Worm (Caenorhabditis elegans) whole organism, L4 larva: ENCODE measurements around the gene ubxn-5.
A peak's percentile ranks its signal among the peaks of the same experiment; 100 is the strongest.

ENCODE experiments used
- nhr-237 ChIP-seq: sonication (generic microtip); optimal IDR thresholded peaks from 2 replicates; lab custom pipeline; 2017; ENCODE audit warnings: missing biosample characterization, missing genetic modification characterization
- nhr-25 ChIP-seq: sonication (generic microtip); optimal IDR thresholded peaks from 2 replicates; lab custom pipeline; 2017; ENCODE audit warnings: missing genetic modification characterization, mild to moderate bottlenecking, missing compliant biosample characterization, antibody characterized with exemption, moderate library complexity, borderline replicate concordance; ENCODE audit not compliant: insufficient read depth
- nhr-28 ChIP-seq: fragments of 150-350 bp; optimal IDR thresholded peaks from 2 replicates; lab custom pipeline; 2014; ENCODE audit warnings: missing biosample characterization, missing genetic modification characterization
- unc-62 ChIP-seq, 3 experiments: fragments of 150-350 bp in 1 of 3; sonication (generic microtip); optimal IDR thresholded peaks in 2 of 3; peaks in 1 of 3; 1 replicate in 1 of 3; 2 replicates in 2 of 3; lab custom pipeline; 2014 to 2017; ENCODE audit warnings: missing biosample characterization in 3 of 3, missing genetic modification characterization in 3 of 3, missing genetic modification reagents in 3 of 3, missing genotype in 1 of 3

- TF ChIP-seq nhr-25 (tag; lab: Kevin White, UChicago) (no peak), nhr-28 (no peak), nhr-237 (tag; lab: Kevin White, UChicago) (no peak), unc-62 (GFP tag; optimal IDR thresholded peaks at IDR 0.05 in 1 of 2; lab: Kevin White, UChicago) (peak in 1 of 2 experiments; percentile 54), unc-62 (tag; optimal IDR thresholded peaks at IDR 0.05; lab: Kevin White, UChicago) (no peak)
Measured at ce11 chrII:10227030-10227429, 7.3 kb downstream of the ubxn-5 start, which contains the start of gene srh-135.
